Worm (Caenorhabditis elegans): ENCODE measurements around the gene tftc-5.

tftc-5 gene

ce11 chrIII:3984049-3984484 lies 37.9 kb upstream of the tftc-5 start:
- TF ChIP-seq F52B5.7 (tag; optimal IDR thresholded peaks at IDR 0.05), result peak; percentile 19
- peak; percentile 38; the same call in 1 of the 2 replicates for TF ChIP-seq madf-8 (GFP tag; conservative IDR thresholded peaks at IDR 0.05)
- TF ChIP-seq ztf-6 (GFP tag; IDR thresholded peaks at IDR 0.05), result no peak
- TF ChIP-seq egrh-3 (GFP tag; IDR thresholded peaks at IDR 0.05), result peak; percentile 50; the same call in 1 of the 2 replicates
- TF ChIP-seq zfh-2 (GFP tag; conservative IDR thresholded peaks at IDR 0.05), result peak; percentile 95
- TF ChIP-seq dox-1 (GFP tag; IDR thresholded peaks at IDR 0.05), result peak; percentile 46; the same call in 1 of the 2 replicates
- TF ChIP-seq lin-54 (GFP tag; optimal IDR thresholded peaks at IDR 0.05), result peak; percentile 2
- no peak for TF ChIP-seq nhr-27 (tag; optimal IDR thresholded peaks at IDR 0.05)
- TF ChIP-seq T26A5.8 (tag; optimal IDR thresholded peaks at IDR 0.05), result no peak
- no peak for TF ChIP-seq gei-17 (GFP tag; optimal IDR thresholded peaks at IDR 0.05)
- no peak for TF ChIP-seq hrde-1 (tag; optimal IDR thresholded peaks at IDR 0.05; ENCODE audit: borderline replicate concordance)
- TF ChIP-seq lin-26 (GFP tag; IDR thresholded peaks at IDR 0.05), result peak; percentile 32; the same call in 1 of the 2 replicates
- TF ChIP-seq nhr-120 (GFP tag; IDR thresholded peaks at IDR 0.05), result 0 out of 2 replicates have a peak, but pooled peaks have one; percentile 15
- TF ChIP-seq attf-5 (GFP tag; optimal IDR thresholded peaks at IDR 0.05), result peak; percentile 11
- peak; percentile 80 for TF ChIP-seq K12H6.12 (tag; optimal IDR thresholded peaks at IDR 0.05)
- TF ChIP-seq efl-1 (GFP tag; optimal IDR thresholded peaks at IDR 0.05), result peak; percentile 65
- TF ChIP-seq madf-6 (GFP tag; IDR thresholded peaks at IDR 0.05), result peak; percentile 68; the same call in 1 of the 2 replicates
- TF ChIP-seq hsf-1 (GFP tag; IDR thresholded peaks at IDR 0.05), result no peak
- no peak for TF ChIP-seq snpc-3.4 (tag; optimal IDR thresholded peaks at IDR 0.05)
- peak; percentile 32; the same call in 1 of the 2 replicates for TF ChIP-seq hmg-1.2 (GFP tag; IDR thresholded peaks at IDR 0.05)
- no peak for TF ChIP-seq lsl-1 (GFP tag; optimal IDR thresholded peaks at IDR 0.05)
- no peak for TF ChIP-seq sea-2 (GFP tag; IDR thresholded peaks at IDR 0.05)
- TF ChIP-seq nfya-1 (tag; optimal IDR thresholded peaks at IDR 0.05; ENCODE audit: borderline replicate concordance, insufficient read depth), result no peak
- no peak for TF ChIP-seq F57C9.4 (tag; optimal IDR thresholded peaks at IDR 0.05)
- no peak for TF ChIP-seq cebp-1 (GFP tag; IDR thresholded peaks at IDR 0.05)
- TF ChIP-seq cebp-1 (tag; optimal IDR thresholded peaks at IDR 0.05), result peak; percentile 30

ce11 chrIII:3986368-3986767 lies 35.6 kb upstream of the tftc-5 start, which contains the start of gene Y1A5A.1:
Gene Y1A5A.1, minus strand, starts transcription at chrIII:3986661.
- TF ChIP-seq hlh-26 (GFP tag; conservative IDR thresholded peaks at IDR 0.05) (no peak), rpc-1 (optimal IDR thresholded peaks at IDR 0.05) (no peak), rpc-1 (tag; optimal IDR thresholded peaks at IDR 0.05) (peak; percentile 15), ztf-18 (tag; optimal IDR thresholded peaks at IDR 0.05) (no peak), unc-62 (GFP tag; optimal IDR thresholded peaks at IDR 0.05) (no peak), gei-17 (GFP tag; optimal IDR thresholded peaks at IDR 0.05) (no peak), rcor-1 (GFP tag; IDR thresholded peaks at IDR 0.05) (no peak), sptf-2 (GFP tag; optimal IDR thresholded peaks at IDR 0.05) (no peak)

- TF ChIP-seq egrh-3 (GFP tag; IDR thresholded peaks at IDR 0.05), result peak; percentile 94
- TF ChIP-seq Y53F4B.3 (GFP tag; IDR thresholded peaks at IDR 0.05), result peak; percentile 60; the same call in 1 of the 2 replicates
These were observed 34.8 kb upstream of the tftc-5 start for ce11 chrIII:3987070-3987675.

- TF ChIP-seq sea-2 (GFP tag; IDR thresholded peaks at IDR 0.05), result no peak
- TF ChIP-seq tlf-1 (GFP tag; optimal IDR thresholded peaks at IDR 0.05), result no peak
- TF ChIP-seq C06A6.2 (GFP tag; conservative IDR thresholded peaks at IDR 0.05), result no peak
- TF ChIP-seq lin-40 (tag; optimal IDR thresholded peaks at IDR 0.05), result no peak
- no peak for TF ChIP-seq B0336.3 (GFP tag; IDR thresholded peaks at IDR 0.05)
- no peak for TF ChIP-seq T07F8.4 (tag; optimal IDR thresholded peaks at IDR 0.05)
- no peak for TF ChIP-seq nfya-1 (tag; optimal IDR thresholded peaks at IDR 0.05; ENCODE audit: borderline replicate concordance, insufficient read depth)
- TF ChIP-seq rpc-1 (optimal IDR thresholded peaks at IDR 0.05), result no peak
- TF ChIP-seq rpc-1 (tag; optimal IDR thresholded peaks at IDR 0.05), result no peak
- no peak for TF ChIP-seq lsl-1 (GFP tag; optimal IDR thresholded peaks at IDR 0.05)
These were observed 34.2 kb upstream of the tftc-5 start, which contains the start of gene C36E8.6 for ce11 chrIII:3987759-3988158. Gene C36E8.6, plus strand, starts transcription at chrIII:3988059.

All from whole organism, young adult.